Worm (Caenorhabditis elegans): Measurements from ENCODE around the gene mcm-10.

mcm-10 gene

DNA sequence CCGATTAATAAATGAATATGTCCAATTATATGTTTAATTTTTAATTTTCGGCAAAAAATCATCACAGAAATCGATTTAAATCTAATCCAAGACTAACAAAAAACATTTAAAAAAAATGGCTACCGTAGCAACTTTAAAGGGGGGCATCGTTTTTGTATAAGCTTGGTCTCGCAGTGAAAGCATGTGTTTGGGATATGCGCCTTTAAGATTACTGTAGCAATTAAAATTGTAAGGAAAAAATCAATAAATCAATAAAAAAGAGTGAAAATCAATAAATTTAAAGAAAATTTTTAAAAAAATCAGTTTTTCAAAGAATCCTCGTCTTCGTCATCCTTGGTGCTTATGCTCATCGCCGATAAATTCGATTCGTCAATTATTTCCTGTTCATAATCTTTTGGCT, 26.8 kb downstream of the mcm-10 start:
- TF ChIP-seq ztf-11 (tag; optimal IDR thresholded peaks at IDR 0.05): no peak
- no peak for TF ChIP-seq drap-1 (GFP tag; optimal IDR thresholded peaks at IDR 0.05)
- TF ChIP-seq unc-62 (GFP tag; optimal IDR thresholded peaks at IDR 0.05): no peak
- no peak for TF ChIP-seq M03D4.4 (tag; optimal IDR thresholded peaks at IDR 0.05)
- TF ChIP-seq nhr-76 (tag; optimal IDR thresholded peaks at IDR 0.05): no peak
- TF ChIP-seq elt-3 (tag; optimal IDR thresholded peaks at IDR 0.05): no peak
- no peak for TF ChIP-seq snpc-4 (tag; optimal IDR thresholded peaks at IDR 0.05)
- no peak for TF ChIP-seq lin-13 (tag; optimal IDR thresholded peaks at IDR 0.05)
- no peak for TF ChIP-seq bed-3 (GFP tag; optimal IDR thresholded peaks at IDR 0.05)
- no peak for TF ChIP-seq mep-1 (tag; optimal IDR thresholded peaks at IDR 0.05)
- TF ChIP-seq nhr-237 (tag; optimal IDR thresholded peaks at IDR 0.05): no peak
- TF ChIP-seq lin-32 (GFP tag; optimal IDR thresholded peaks at IDR 0.05): no peak
- TF ChIP-seq unc-39 (tag; optimal IDR thresholded peaks at IDR 0.05): no peak
- TF ChIP-seq blmp-1 (tag; optimal IDR thresholded peaks at IDR 0.05): no peak
- TF ChIP-seq ham-2 (GFP tag; optimal IDR thresholded peaks at IDR 0.05): no peak
- TF ChIP-seq lsy-2 (tag; optimal IDR thresholded peaks at IDR 0.05): no peak
- TF ChIP-seq mls-2 (tag; optimal IDR thresholded peaks at IDR 0.05): no peak
- no peak for TF ChIP-seq ceh-43 (GFP tag; optimal IDR thresholded peaks at IDR 0.05)
- TF ChIP-seq hlh-1 (tag; optimal IDR thresholded peaks at IDR 0.05): no peak

DNA sequence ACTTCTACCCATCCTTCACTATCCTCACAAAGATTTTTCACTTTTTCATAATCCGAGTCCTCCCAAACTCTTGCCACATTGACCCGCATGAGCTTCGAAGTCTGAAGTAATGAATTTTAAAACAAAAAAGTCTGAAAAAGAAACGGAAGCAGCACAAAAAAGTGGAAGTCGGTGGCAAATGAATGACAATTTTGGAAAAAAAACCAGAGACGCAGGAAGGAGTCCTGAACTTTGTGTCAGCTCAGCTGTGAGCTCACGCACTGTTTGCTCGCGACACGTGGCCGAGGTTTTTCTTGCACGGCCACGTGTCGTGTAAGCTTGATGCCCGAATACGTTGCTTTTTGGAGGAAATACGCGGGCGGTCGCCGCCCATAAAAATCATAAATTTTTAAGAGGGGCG, 29.0 kb downstream of the mcm-10 start, which contains the start of gene T28D6.7:
TSS of gene T28D6.7 (minus strand) at position 101 of the 400 bp plus-strand sequence.
- no peak for TF ChIP-seq hlh-1 (tag; optimal IDR thresholded peaks at IDR 0.05)
- no peak for TF ChIP-seq sptf-1 (tag; optimal IDR thresholded peaks at IDR 0.05)
- no peak for TF ChIP-seq ztf-11 (tag; optimal IDR thresholded peaks at IDR 0.05)
- TF ChIP-seq nhr-2 (tag; optimal IDR thresholded peaks at IDR 0.05): no peak
- no peak for TF ChIP-seq bed-3 (GFP tag; optimal IDR thresholded peaks at IDR 0.05)
- no peak for TF ChIP-seq drap-1 (GFP tag; optimal IDR thresholded peaks at IDR 0.05)

DNA sequence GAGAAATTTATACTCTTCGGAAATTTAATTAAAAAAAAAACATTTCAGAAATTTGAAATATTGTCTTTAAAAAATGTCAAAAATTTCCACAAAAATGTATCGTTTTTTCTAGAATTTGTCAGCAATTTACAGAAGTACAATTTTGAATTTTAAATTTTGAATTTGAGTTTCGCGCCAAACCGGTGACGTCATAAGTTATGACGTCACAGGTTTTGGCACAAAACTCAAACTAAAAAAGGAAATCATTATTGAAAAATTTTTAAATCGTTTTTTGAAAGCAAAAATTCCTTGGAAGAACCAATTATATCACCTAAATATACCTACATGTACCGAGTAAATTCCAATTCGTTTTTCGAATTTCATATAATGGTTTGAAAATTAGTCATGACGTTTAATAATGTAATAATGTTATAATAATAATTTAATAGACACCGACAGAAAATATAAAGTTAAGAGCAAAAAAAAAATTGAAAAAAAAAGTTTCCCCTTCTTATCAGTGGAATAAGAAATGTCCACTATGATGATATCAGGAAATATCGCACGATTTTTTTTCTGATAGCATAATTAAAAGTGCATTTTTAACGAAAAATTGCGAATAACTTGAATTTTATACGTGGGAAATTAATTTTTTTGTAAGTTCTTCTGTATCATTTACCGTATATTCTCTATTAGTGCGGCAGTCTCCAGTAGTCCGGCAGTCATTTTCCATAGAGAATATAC, 32.9 kb downstream of the mcm-10 start:
- TF ChIP-seq zip-8 (tag; optimal IDR thresholded peaks at IDR 0.05) (peak; percentile 98), ceh-83 (GFP tag; optimal IDR thresholded peaks at IDR 0.05) (no peak)

DNA sequence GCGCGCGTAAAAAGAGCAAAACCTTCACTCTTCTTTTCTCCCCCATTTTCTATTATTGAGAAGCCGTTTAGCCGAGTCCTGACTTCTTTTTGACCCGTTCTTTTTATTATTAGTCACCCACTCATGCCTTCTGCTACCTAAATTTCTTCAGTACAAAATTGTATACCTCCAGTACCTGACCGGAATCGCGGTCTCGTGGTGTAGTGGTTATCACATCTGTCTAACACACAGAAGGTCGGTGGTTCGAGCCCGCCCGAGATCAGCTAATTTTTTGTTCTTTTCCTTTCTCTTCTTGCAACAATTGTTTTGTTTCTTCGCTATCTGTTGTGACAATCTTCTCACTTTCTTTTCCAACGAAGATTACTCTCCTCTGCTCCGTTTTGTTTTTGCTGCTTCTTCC, 35.5 kb downstream of the mcm-10 start:
- TF ChIP-seq sptf-1 (tag; optimal IDR thresholded peaks at IDR 0.05): peak; percentile 48
- TF ChIP-seq hlh-1 (tag; optimal IDR thresholded peaks at IDR 0.05): peak; percentile 26
- TF ChIP-seq blmp-1 (tag; optimal IDR thresholded peaks at IDR 0.05): no peak
- TF ChIP-seq elt-3 (tag; optimal IDR thresholded peaks at IDR 0.05): no peak
- no peak for TF ChIP-seq nhr-76 (tag; optimal IDR thresholded peaks at IDR 0.05)

DNA sequence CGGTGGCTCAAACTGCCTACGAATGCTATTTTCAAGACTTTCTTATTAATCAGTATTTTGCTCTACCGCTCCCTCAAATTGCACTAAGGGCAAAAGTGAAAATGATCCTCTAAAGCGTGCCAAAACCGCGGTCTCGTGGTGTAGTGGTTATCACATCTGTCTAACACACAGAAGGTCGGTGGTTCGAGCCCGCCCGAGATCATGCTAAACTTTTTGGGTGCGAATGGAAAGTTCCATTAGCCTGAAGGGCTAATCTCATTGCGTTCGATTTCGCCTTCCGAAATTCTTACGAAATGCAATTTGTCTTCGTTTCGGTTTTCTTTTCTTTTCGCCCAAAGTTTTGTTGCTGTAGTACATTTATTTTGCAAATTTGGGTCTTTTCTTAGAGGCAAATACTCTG, 36.1 kb downstream of the mcm-10 start:
- TF ChIP-seq pha-4 (tag; optimal IDR thresholded peaks at IDR 0.05): no peak
- TF ChIP-seq mab-5 (tag; optimal IDR thresholded peaks at IDR 0.05): no peak
- peak; percentile 3 for TF ChIP-seq drap-1 (GFP tag; optimal IDR thresholded peaks at IDR 0.05)
- peak; percentile 97 for TF ChIP-seq ces-1 (GFP tag; optimal IDR thresholded peaks at IDR 0.05)

DNA sequence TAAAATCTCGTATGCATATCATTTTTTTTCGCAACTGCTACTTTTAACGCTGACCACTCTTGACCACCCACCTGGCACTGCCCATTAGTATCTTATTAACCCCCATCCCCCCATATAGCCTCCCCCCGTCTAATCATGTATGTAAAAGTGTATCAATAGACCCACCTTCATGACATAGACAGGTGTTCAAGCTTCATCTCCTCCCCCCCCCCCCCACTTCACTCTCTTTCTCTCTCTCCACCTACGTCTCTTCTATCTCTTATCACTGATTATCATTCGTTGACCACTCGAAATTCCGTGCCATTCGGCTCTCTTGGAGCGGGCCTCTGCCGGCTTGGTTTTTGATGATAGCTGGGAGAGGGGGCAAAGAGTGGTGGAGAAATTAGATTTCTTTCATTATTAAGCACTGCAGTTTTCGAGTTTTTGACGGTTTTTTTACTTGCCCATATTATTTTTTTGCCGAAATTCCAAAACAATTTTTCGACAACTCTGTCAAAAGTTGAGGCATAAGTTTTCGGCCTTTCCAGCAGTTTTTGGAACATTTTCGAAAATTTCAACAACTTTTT, 38.5 kb downstream of the mcm-10 start:
- no peak for TF ChIP-seq lsy-2 (tag; optimal IDR thresholded peaks at IDR 0.05)
- TF ChIP-seq ceh-43 (GFP tag; optimal IDR thresholded peaks at IDR 0.05): no peak
- TF ChIP-seq sem-2 (GFP tag; optimal IDR thresholded peaks at IDR 0.05): no peak
- TF ChIP-seq ces-1 (GFP tag; optimal IDR thresholded peaks at IDR 0.05): no peak
- no peak for TF ChIP-seq pha-4 (tag; optimal IDR thresholded peaks at IDR 0.05)
- no peak for TF ChIP-seq nhr-2 (tag; optimal IDR thresholded peaks at IDR 0.05)
- no peak for TF ChIP-seq mab-5 (tag; optimal IDR thresholded peaks at IDR 0.05)
- peak; percentile 14 for TF ChIP-seq drap-1 (GFP tag; optimal IDR thresholded peaks at IDR 0.05)
- TF ChIP-seq M03D4.4 (tag; optimal IDR thresholded peaks at IDR 0.05): peak; percentile 16
- peak; percentile 35 for TF ChIP-seq unc-120 (tag; optimal IDR thresholded peaks at IDR 0.05; ENCODE audit: poor library complexity, severe bottlenecking)
- TF ChIP-seq elt-3 (tag; optimal IDR thresholded peaks at IDR 0.05): no peak
- TF ChIP-seq hlh-1 (tag; optimal IDR thresholded peaks at IDR 0.05): peak; percentile 17
- TF ChIP-seq sptf-1 (tag; optimal IDR thresholded peaks at IDR 0.05): no peak
- TF ChIP-seq zip-8 (tag; optimal IDR thresholded peaks at IDR 0.05): no peak
- no peak for TF ChIP-seq elt-1 (tag; optimal IDR thresholded peaks at IDR 0.05; ENCODE audit: borderline replicate concordance, insufficient read depth)
- TF ChIP-seq bed-3 (GFP tag; optimal IDR thresholded peaks at IDR 0.05): no peak
- no peak for TF ChIP-seq unc-39 (tag; optimal IDR thresholded peaks at IDR 0.05)

Measured in whole organism, mixed stage, embryonic.